Worm (Caenorhabditis elegans) whole organism, young adult: ENCODE data around the gene frpr-2.

ENCODE experiments used
- F10E7.11 ChIP-seq: sonication (generic microtip); optimal IDR thresholded peaks from 2 replicates; lab custom pipeline; 2017; ENCODE audit warnings: mild to moderate bottlenecking, missing genetic modification characterization, moderate library complexity, missing compliant biosample characterization
- F37B4.10 ChIP-seq: fragments of 200-800 bp; sonication (Bioruptor generic); IDR thresholded peaks from 2 replicates; pipeline ENCODE4 v1.3.6; 2022; ENCODE audit warnings: missing genetic modification characterization, missing compliant biosample characterization
- F57A8.1 ChIP-seq: fragments of 200-800 bp; sonication (Bioruptor generic); optimal IDR thresholded peaks from 2 replicates; lab custom pipeline; 2018; ENCODE audit warnings: mild to moderate bottlenecking, missing genetic modification characterization, moderate library complexity, missing compliant biosample characterization
- efl-1 ChIP-seq: fragments of 150-350 bp; optimal IDR thresholded peaks from 2 replicates; lab custom pipeline; 2014; ENCODE audit warnings: missing biosample characterization, missing genetic modification reagents, missing genetic modification characterization
- him-1 ChIP-seq: sonication (generic microtip); optimal IDR thresholded peaks from 2 replicates; lab custom pipeline; 2016; ENCODE audit warnings: missing genotype, missing genetic modification reagents, missing genetic modification characterization, missing compliant biosample characterization
- hmg-20 ChIP-seq: fragments of 200-800 bp; sonication (Bioruptor generic); IDR thresholded peaks from 2 replicates; pipeline ENCODE4 v1.3.6; 2022; ENCODE audit warnings: missing genetic modification reagents, missing genetic modification characterization, missing compliant biosample characterization
- lag-1 ChIP-seq: fragments of 200-800 bp; sonication (Bioruptor generic); IDR thresholded peaks from 2 replicates; pipeline ENCODE4 v1.3.6; 2022; ENCODE audit warnings: missing genetic modification reagents, missing genetic modification characterization, missing compliant biosample characterization
- lsl-1 ChIP-seq: fragments of 200-800 bp; sonication (Bioruptor generic); optimal IDR thresholded peaks from 2 replicates; lab custom pipeline; 2018; ENCODE audit warnings: mild to moderate bottlenecking, missing genetic modification characterization, moderate library complexity, missing compliant biosample characterization
- nfya-1 ChIP-seq: sonication (generic microtip); optimal IDR thresholded peaks from 2 replicates; lab custom pipeline; 2017; ENCODE audit warnings: antibody characterized with exemption, missing compliant biosample characterization, missing genetic modification characterization, borderline replicate concordance; ENCODE audit not compliant: insufficient read depth
- snpc-1.1 ChIP-seq: sonication (generic microtip); optimal IDR thresholded peaks from 2 replicates; lab custom pipeline; 2017; ENCODE audit warnings: missing genetic modification characterization, mild to moderate bottlenecking, missing compliant biosample characterization, antibody characterized with exemption, moderate library complexity, missing genotype, missing genetic modification reagents; ENCODE audit not compliant: insufficient read depth
- snpc-4 ChIP-seq, 5 experiments: fragments of 150-350 bp in 1 of 5; sonication (generic microtip) in 4 of 5; optimal IDR thresholded peaks; 2 replicates each; lab custom pipeline; 2014 to 2018; ENCODE audit warnings: missing genetic modification characterization in 5 of 5, missing biosample characterization in 3 of 5, antibody characterized with exemption in 2 of 5, mild to moderate bottlenecking in 2 of 5, missing compliant biosample characterization in 2 of 5, missing genotype in 2 of 5, moderate library complexity in 2 of 5, missing genetic modification reagents in 1 of 5
- unc-62 ChIP-seq: fragments of 150-350 bp; optimal IDR thresholded peaks from 2 replicates; lab custom pipeline; 2014; ENCODE audit warnings: missing biosample characterization, missing genetic modification reagents, missing genetic modification characterization

DNA sequence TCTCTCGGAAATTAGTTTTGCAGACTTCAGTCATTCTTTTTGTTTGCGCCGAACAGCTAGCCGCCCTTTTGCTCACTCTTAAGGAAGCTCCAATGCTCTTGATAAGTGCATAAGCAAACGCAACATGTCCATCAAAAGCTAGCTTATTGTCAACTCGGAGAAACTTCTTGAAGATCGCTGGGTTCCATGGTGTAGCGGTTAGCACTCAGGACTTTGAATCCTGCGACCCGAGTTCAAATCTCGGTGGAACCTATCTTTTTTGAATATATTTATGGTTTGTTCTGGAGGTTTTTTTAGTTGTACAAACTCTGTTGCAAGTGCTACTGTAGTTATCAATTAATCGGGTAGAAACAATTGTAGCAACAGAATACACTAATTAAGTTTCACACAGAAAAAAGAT is 27.7 kb upstream of the frpr-2 start:
- no peak for TF ChIP-seq F10E7.11 (tag; lab: Kevin White, UChicago)
- TF ChIP-seq him-1 (tag; lab: Kevin White, UChicago), result no peak
- no peak for TF ChIP-seq efl-1 (GFP tag; lab: Kevin White, UChicago)
- TF ChIP-seq nfya-1 (tag; lab: Kevin White, UChicago), result no peak
- no peak for TF ChIP-seq F37B4.10 (GFP tag; lab: Robert Waterston, UW)
- no peak for TF ChIP-seq lsl-1
- TF ChIP-seq unc-62 (GFP tag; lab: Kevin White, UChicago), result no peak
- TF ChIP-seq lag-1 (GFP tag; lab: Robert Waterston, UW), result no peak
- TF ChIP-seq hmg-20 (GFP tag; lab: Robert Waterston, UW), result no peak
- no peak for TF ChIP-seq snpc-4 (GFP tag; optimal IDR thresholded peaks at IDR 0.05; lab: Kevin White, UChicago)
- peak in 1 of 4 experiments; percentile 22 for TF ChIP-seq snpc-4 (tag; optimal IDR thresholded peaks at IDR 0.05; lab: Kevin White, UChicago)
- no peak for TF ChIP-seq snpc-1.1 (tag; lab: Kevin White, UChicago)
- no peak for TF ChIP-seq F57A8.1 (GFP tag; lab: Kevin White, UChicago)
